Fruit fly (Drosophila melanogaster) whole organism, adult: ENCODE results near the gene Nasp.

Source experiments
- CG11617 ChIP-seq: fragments of 200-800 bp; sonication (Bioruptor generic); optimal IDR thresholded peaks from 2 replicates; lab custom pipeline; 2017; ENCODE audit warnings: mild to moderate bottlenecking, missing biosample characterization, missing genetic modification reagents, missing genetic modification characterization
- CG12768 ChIP-seq: fragments of 200-800 bp; sonication (Bioruptor generic); optimal IDR thresholded peaks from 2 replicates; lab custom pipeline; 2017; ENCODE audit warnings: missing biosample characterization, missing genetic modification characterization, mild to moderate bottlenecking, moderate library complexity, missing genetic modification reagents
- CG14711 ChIP-seq: fragments of 200-800 bp; sonication (Bioruptor generic); optimal IDR thresholded peaks from 2 replicates; lab custom pipeline; 2018; ENCODE audit warnings: missing biosample characterization, mild to moderate bottlenecking, missing genetic modification characterization, moderate library complexity
- CG1620 ChIP-seq: fragments of 200-800 bp; sonication (Bioruptor generic); optimal IDR thresholded peaks from 2 replicates; lab custom pipeline; 2016; ENCODE audit warnings: missing biosample characterization, missing genetic modification characterization
- CG33017 ChIP-seq: fragments of 200-800 bp; sonication (Bioruptor generic); optimal IDR thresholded peaks from 2 replicates; lab custom pipeline; 2018; ENCODE audit warnings: missing biosample characterization, mild to moderate bottlenecking, missing genetic modification characterization, moderate library complexity
- CG5204 ChIP-seq: fragments of 200-800 bp; sonication (Bioruptor generic); optimal IDR thresholded peaks from 2 replicates; lab custom pipeline; 2016; ENCODE audit warnings: missing biosample characterization, missing genetic modification characterization
- CG7045 ChIP-seq: fragments of 200-800 bp; sonication (Bioruptor generic); optimal IDR thresholded peaks from 2 replicates; lab custom pipeline; 2017; ENCODE audit warnings: missing biosample characterization, mild to moderate bottlenecking, missing genetic modification characterization
- CG7101 ChIP-seq: fragments of 200-800 bp; sonication (Bioruptor generic); optimal IDR thresholded peaks from 2 replicates; lab custom pipeline; 2018; ENCODE audit warnings: missing biosample characterization, mild to moderate bottlenecking, missing genetic modification characterization, moderate library complexity
- Clk ChIP-seq: fragments of 200-800 bp; sonication (Bioruptor generic); optimal IDR thresholded peaks from 2 replicates; lab custom pipeline; 2017; ENCODE audit warnings: missing biosample characterization, missing genetic modification characterization
- Crg-1 ChIP-seq: fragments of 200-800 bp; sonication (Bioruptor generic); optimal IDR thresholded peaks from 2 replicates; lab custom pipeline; 2016; ENCODE audit warnings: missing biosample characterization, missing genetic modification characterization
- Hr96 ChIP-seq: fragments of 200-800 bp; sonication (Bioruptor generic); optimal IDR thresholded peaks from 2 replicates; lab custom pipeline; 2016; ENCODE audit warnings: missing biosample characterization, missing genetic modification characterization
- Mnt ChIP-seq: fragments of 200-800 bp; sonication (Bioruptor generic); optimal IDR thresholded peaks from 2 replicates; lab custom pipeline; 2016; ENCODE audit warnings: missing biosample characterization, mild to moderate bottlenecking, missing genetic modification characterization
- bab1 ChIP-seq: fragments of 200-800 bp; sonication (Bioruptor generic); optimal IDR thresholded peaks from 3 replicates; lab custom pipeline; 2019; ENCODE audit warnings: missing biosample characterization, mild to moderate bottlenecking, missing genetic modification characterization, moderate library complexity
- cic ChIP-seq: fragments of 200-800 bp; sonication (Bioruptor generic); optimal IDR thresholded peaks from 2 replicates; lab custom pipeline; 2017; ENCODE audit warnings: missing biosample characterization, mild to moderate bottlenecking, missing genetic modification characterization, moderate library complexity
- cnc ChIP-seq, 2 experiments: fragments of >200 bp; optimal IDR thresholded peaks; 2 replicates each; lab custom pipeline; 2017
- kay ChIP-seq: fragments of 200-800 bp; sonication (Bioruptor generic); peaks from one replicate; lab custom pipeline; 2016; ENCODE audit warnings: missing biosample characterization, missing genetic modification characterization, borderline replicate concordance
- ovo ChIP-seq: fragments of 200-800 bp; sonication (Bioruptor generic); optimal IDR thresholded peaks from 2 replicates; lab custom pipeline; 2016; ENCODE audit warnings: missing biosample characterization, missing genetic modification characterization
- pad ChIP-seq: fragments of 200-800 bp; sonication (Bioruptor generic); optimal IDR thresholded peaks from 3 replicates; lab custom pipeline; 2017; ENCODE audit warnings: missing biosample characterization, missing genetic modification characterization, mild to moderate bottlenecking, moderate library complexity, missing genetic modification reagents
- tj ChIP-seq: fragments of 200-800 bp; sonication (Bioruptor generic); optimal IDR thresholded peaks from 3 replicates; lab custom pipeline; 2017; ENCODE audit warnings: missing biosample characterization, mild to moderate bottlenecking, missing genetic modification characterization, moderate library complexity
- toe ChIP-seq: fragments of 200-800 bp; sonication (Bioruptor generic); optimal IDR thresholded peaks from 2 replicates; lab custom pipeline; 2016; ENCODE audit warnings: missing biosample characterization, missing genetic modification characterization

Gene Nasp

dm6 chr3R:8747134-8747870 is at the start of gene Nasp, which contains the start of gene CG9801:
Gene Nasp (plus strand): TSS chr3R:8747798.
Gene CG9801 (minus strand): TSS chr3R:8747675.
- TF ChIP-seq kay (no peak), CG5204 (GFP tag; lab: Kevin White, UChicago) (no peak), CG1620 (GFP tag; lab: Kevin White, UChicago) (peak; percentile 28), ovo (GFP tag; lab: Kevin White, UChicago) (no peak), tj (GFP tag; lab: Kevin White, UChicago) (no peak), CG11617 (GFP tag; lab: Kevin White, UChicago) (no peak), Crg-1 (GFP tag; lab: Kevin White, UChicago) (peak; percentile 42), Hr96 (GFP tag; lab: Kevin White, UChicago) (no peak), CG7101 (tag; lab: Kevin White, UChicago) (peak; percentile 30), cic (GFP tag; lab: Kevin White, UChicago) (no peak), CG7045 (no peak), Clk (GFP tag; lab: Kevin White, UChicago) (no peak), bab1 (GFP tag; lab: Kevin White, UChicago) (peak; percentile 57), CG14711 (peak; percentile 9), toe (GFP tag; lab: Kevin White, UChicago) (no peak), CG33017 (no peak), pad (GFP tag; lab: Kevin White, UChicago) (peak; percentile 18), Mnt (peak; percentile 19), CG12768 (peak; percentile 38), cnc (optimal IDR thresholded peaks at IDR 0.05; lab: Kevin White, UChicago) (no peak)

dm6 chr3R:8699230-8699629 is 48.4 kb upstream of the Nasp start:
- no peak for TF ChIP-seq kay
- TF ChIP-seq CG12768, result no peak

- no peak for TF ChIP-seq Mnt
Measured at dm6 chr3R:8700660-8701059, 46.9 kb upstream of the Nasp start.

dm6 chr3R:8701197-8701596 is 46.4 kb upstream of the Nasp start:
- TF ChIP-seq CG7101 (tag; lab: Kevin White, UChicago), result no peak
- TF ChIP-seq Crg-1 (GFP tag; lab: Kevin White, UChicago), result no peak
- no peak for TF ChIP-seq cnc (optimal IDR thresholded peaks at IDR 0.05; lab: Kevin White, UChicago)
- no peak for TF ChIP-seq Clk (GFP tag; lab: Kevin White, UChicago)
- no peak for TF ChIP-seq ovo (GFP tag; lab: Kevin White, UChicago)
- TF ChIP-seq toe (GFP tag; lab: Kevin White, UChicago), result no peak

dm6 chr3R:8704669-8705068 is 42.9 kb upstream of the Nasp start:
- no peak for TF ChIP-seq toe (GFP tag; lab: Kevin White, UChicago)
- no peak for TF ChIP-seq Crg-1 (GFP tag; lab: Kevin White, UChicago)
- TF ChIP-seq CG5204 (GFP tag; lab: Kevin White, UChicago), result no peak
- no peak for TF ChIP-seq CG7045
- TF ChIP-seq CG14711, result no peak
- TF ChIP-seq Clk (GFP tag; lab: Kevin White, UChicago), result no peak
- no peak for TF ChIP-seq tj (GFP tag; lab: Kevin White, UChicago)
- no peak for TF ChIP-seq pad (GFP tag; lab: Kevin White, UChicago)
- no peak for TF ChIP-seq CG12768
- no peak for TF ChIP-seq Mnt
- TF ChIP-seq Hr96 (GFP tag; lab: Kevin White, UChicago), result no peak

- TF ChIP-seq CG5204 (GFP tag; lab: Kevin White, UChicago) (no peak), Mnt (no peak), pad (GFP tag; lab: Kevin White, UChicago) (no peak), CG7101 (tag; lab: Kevin White, UChicago) (no peak), tj (GFP tag; lab: Kevin White, UChicago) (no peak), Clk (GFP tag; lab: Kevin White, UChicago) (no peak), cic (GFP tag; lab: Kevin White, UChicago) (no peak), CG14711 (no peak), cnc (optimal IDR thresholded peaks at IDR 0.05; lab: Kevin White, UChicago) (no peak), ovo (GFP tag; lab: Kevin White, UChicago) (no peak), CG1620 (GFP tag; lab: Kevin White, UChicago) (no peak), bab1 (GFP tag; lab: Kevin White, UChicago) (no peak), CG7045 (no peak), kay (no peak), Crg-1 (GFP tag; lab: Kevin White, UChicago) (no peak), CG33017 (no peak), CG11617 (GFP tag; lab: Kevin White, UChicago) (no peak), toe (GFP tag; lab: Kevin White, UChicago) (no peak)
Measured at dm6 chr3R:8705323-8706097, 42.1 kb upstream of the Nasp start.
